Worm (Caenorhabditis elegans) whole organism, midembryonic: Measurements from ENCODE around the gene F26F2.13.

Source experiments
- T22C8.4 ChIP-seq: fragments of 200-800 bp; sonication (Bioruptor generic); IDR thresholded peaks from 2 replicates; pipeline ENCODE4 v1.3.6; 2022; ENCODE audit warnings: missing genetic modification characterization, missing compliant biosample characterization
- cog-1 ChIP-seq: sonication (generic microtip); optimal IDR thresholded peaks from 2 replicates; lab custom pipeline; 2016; ENCODE audit warnings: missing genetic modification characterization, missing compliant biosample characterization
- flt-1 ChIP-seq: fragments of 200-800 bp; sonication (Bioruptor generic); IDR thresholded peaks from 2 replicates; pipeline ENCODE4 v1.3.6; 2022; ENCODE audit warnings: missing genetic modification characterization, missing compliant biosample characterization
- klf-2 ChIP-seq: fragments of 200-800 bp; sonication (Bioruptor generic); conservative IDR thresholded peaks from 2 replicates; pipeline ENCODE4 v1.3.6; 2022; ENCODE audit warnings: missing genetic modification reagents, missing genetic modification characterization, missing compliant biosample characterization
- med-1 ChIP-seq: sonication (generic microtip); optimal IDR thresholded peaks from 2 replicates; lab custom pipeline; 2017; ENCODE audit warnings: missing genetic modification characterization, mild to moderate bottlenecking, missing compliant biosample characterization, antibody characterized with exemption, missing genetic modification reagents; ENCODE audit not compliant: insufficient read depth
- ref-1 ChIP-seq: fragments of 200-800 bp; sonication (Bioruptor generic); conservative IDR thresholded peaks from 2 replicates; pipeline ENCODE4 v1.3.6; 2022; ENCODE audit warnings: missing genetic modification reagents, missing genetic modification characterization, missing compliant biosample characterization
- tab-1 ChIP-seq: fragments of 200-800 bp; sonication (Bioruptor generic); IDR thresholded peaks from 2 replicates; pipeline ENCODE4 v1.3.6; 2022; ENCODE audit warnings: missing genetic modification characterization, missing compliant biosample characterization
- ztf-23 ChIP-seq: fragments of 200-800 bp; sonication (Bioruptor generic); IDR thresholded peaks from 2 replicates; pipeline ENCODE4 v1.3.6; 2022; ENCODE audit warnings: missing genetic modification reagents, missing genetic modification characterization, missing compliant biosample characterization
- ztf-29 ChIP-seq: fragments of 200-800 bp; sonication (Bioruptor generic); IDR thresholded peaks from 2 replicates; pipeline ENCODE4 v1.3.6; 2022; ENCODE audit warnings: missing genetic modification reagents, missing genetic modification characterization, missing compliant biosample characterization

ce11 chrV:20608688-20609087 is 44.5 kb downstream of the F26F2.13 start, which contains the start of gene ttr-12:
- TF ChIP-seq ztf-29 (GFP tag; lab: Robert Waterston, UW) (no peak), flt-1 (GFP tag; lab: Robert Waterston, UW) (no peak), cog-1 (tag; lab: Kevin White, UChicago) (no peak), klf-2 (GFP tag; lab: Robert Waterston, UW) (no peak), ref-1 (GFP tag; lab: Robert Waterston, UW) (no peak), T22C8.4 (GFP tag; lab: Robert Waterston, UW) (no peak), tab-1 (GFP tag; lab: Robert Waterston, UW) (no peak), ztf-23 (GFP tag; lab: Robert Waterston, UW) (no peak), med-1 (no peak)
